Fruit fly (Drosophila melanogaster) whole organism, embryonic: ENCODE measurements around the gene IntS14.

Experiments
- Aef1 ChIP-seq: fragments of 200-800 bp; sonication (Bioruptor generic); IDR thresholded peaks from 3 replicates; pipeline ENCODE4 v1.3.6; 2022; ENCODE audit warnings: missing biosample characterization, missing genetic modification characterization
- CG10267 ChIP-seq: fragments of 200-800 bp; sonication (Bioruptor generic); optimal IDR thresholded peaks from 2 replicates; lab custom pipeline; 2018; ENCODE audit warnings: missing biosample characterization, mild to moderate bottlenecking, missing genetic modification characterization, moderate library complexity
- CG11695 ChIP-seq: fragments of 200-800 bp; sonication (Bioruptor generic); IDR thresholded peaks from 3 replicates; pipeline ENCODE4 v1.3.6; 2022; ENCODE audit warnings: missing biosample characterization, missing genetic modification characterization
- CG12744 ChIP-seq: fragments of 200-800 bp; sonication (Bioruptor generic); optimal IDR thresholded peaks from 2 replicates; lab custom pipeline; 2016; ENCODE audit warnings: missing biosample characterization, missing genetic modification characterization
- CG13894 ChIP-seq: fragments of 200-800 bp; sonication (Bioruptor generic); optimal IDR thresholded peaks from 3 replicates; lab custom pipeline; 2018; ENCODE audit warnings: missing biosample characterization, mild to moderate bottlenecking, missing genetic modification characterization, moderate library complexity
- Hmx ChIP-seq: fragments of 200-800 bp; sonication (Bioruptor generic); optimal IDR thresholded peaks from 2 replicates; lab custom pipeline; 2016; ENCODE audit warnings: missing biosample characterization, missing genetic modification characterization
- NK7.1 ChIP-seq: fragments of 200-800 bp; sonication (Bioruptor generic); optimal IDR thresholded peaks from 3 replicates; lab custom pipeline; 2016; ENCODE audit warnings: missing biosample characterization, missing genetic modification characterization
- Side ChIP-seq: fragments of 200-800 bp; sonication (Bioruptor generic); optimal IDR thresholded peaks from 2 replicates; lab custom pipeline; 2016; ENCODE audit warnings: missing biosample characterization, missing genetic modification characterization
- Trl ChIP-seq, 3 experiments: fragments of >200 bp in 2 of 3; fragments of 200-800 bp in 1 of 3; sonication (Bioruptor generic) in 1 of 3; optimal IDR thresholded peaks; 2 replicates in 1 of 3; 3 replicates in 2 of 3; lab custom pipeline; 2016 to 2017; ENCODE audit warnings: missing biosample characterization in 1 of 3, missing genetic modification characterization in 1 of 3
- ato ChIP-seq: fragments of 200-800 bp; sonication (Bioruptor generic); IDR thresholded peaks from 2 replicates; pipeline ENCODE4 v1.3.6; 2022; ENCODE audit warnings: missing biosample characterization, missing genetic modification characterization; ENCODE audit not compliant: partially characterized antibody
- ttk ChIP-seq: fragments of 200-800 bp; sonication (Bioruptor generic); IDR thresholded peaks from 2 replicates; pipeline ENCODE4 v2.1.2; 2022; ENCODE audit warnings: missing biosample characterization, missing genetic modification characterization

DNA sequence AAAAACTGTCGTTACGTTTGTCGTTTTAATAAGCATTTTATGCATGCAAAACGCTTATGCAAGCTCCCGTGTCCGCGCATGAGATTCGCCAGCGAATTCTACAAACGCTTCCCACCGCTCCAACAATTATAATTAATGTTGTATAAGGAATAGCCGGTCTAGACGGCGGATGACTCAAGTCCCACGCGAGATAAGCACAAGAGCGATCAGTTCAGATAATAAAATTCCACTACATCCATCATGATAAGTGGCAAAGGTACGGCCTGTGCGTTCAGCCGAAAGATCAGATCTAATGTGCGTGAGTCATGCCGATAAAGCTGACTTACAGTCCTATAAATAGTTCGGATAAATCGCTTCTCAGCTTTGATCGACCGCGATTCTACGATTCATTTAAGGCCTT, 37.7 kb upstream of the IntS14 start:
- TF ChIP-seq ttk (GFP tag; lab: Robert Waterston, UW) = no peak
- TF ChIP-seq Side (GFP tag; lab: Kevin White, UChicago) = no peak
- no peak for TF ChIP-seq ato
- no peak for TF ChIP-seq Hmx
- TF ChIP-seq NK7.1 (GFP tag; lab: Kevin White, UChicago) = no peak
- no peak for TF ChIP-seq CG10267 (tag; lab: Kevin White, UChicago)
- TF ChIP-seq CG13894 = no peak
- TF ChIP-seq Aef1 (GFP tag; lab: Robert Waterston, UW) = no peak
- no peak for TF ChIP-seq Trl (optimal IDR thresholded peaks at IDR 0.05; lab: Kevin White, UChicago)
- TF ChIP-seq Trl (GFP tag; optimal IDR thresholded peaks at IDR 0.05; lab: Kevin White, UChicago) = no peak
- TF ChIP-seq CG11695 (GFP tag; lab: Robert Waterston, UW) = no peak
- no peak for TF ChIP-seq CG12744 (GFP tag; lab: Kevin White, UChicago)
